Worm (Caenorhabditis elegans): ENCODE results near the gene lin-23.

DNA sequence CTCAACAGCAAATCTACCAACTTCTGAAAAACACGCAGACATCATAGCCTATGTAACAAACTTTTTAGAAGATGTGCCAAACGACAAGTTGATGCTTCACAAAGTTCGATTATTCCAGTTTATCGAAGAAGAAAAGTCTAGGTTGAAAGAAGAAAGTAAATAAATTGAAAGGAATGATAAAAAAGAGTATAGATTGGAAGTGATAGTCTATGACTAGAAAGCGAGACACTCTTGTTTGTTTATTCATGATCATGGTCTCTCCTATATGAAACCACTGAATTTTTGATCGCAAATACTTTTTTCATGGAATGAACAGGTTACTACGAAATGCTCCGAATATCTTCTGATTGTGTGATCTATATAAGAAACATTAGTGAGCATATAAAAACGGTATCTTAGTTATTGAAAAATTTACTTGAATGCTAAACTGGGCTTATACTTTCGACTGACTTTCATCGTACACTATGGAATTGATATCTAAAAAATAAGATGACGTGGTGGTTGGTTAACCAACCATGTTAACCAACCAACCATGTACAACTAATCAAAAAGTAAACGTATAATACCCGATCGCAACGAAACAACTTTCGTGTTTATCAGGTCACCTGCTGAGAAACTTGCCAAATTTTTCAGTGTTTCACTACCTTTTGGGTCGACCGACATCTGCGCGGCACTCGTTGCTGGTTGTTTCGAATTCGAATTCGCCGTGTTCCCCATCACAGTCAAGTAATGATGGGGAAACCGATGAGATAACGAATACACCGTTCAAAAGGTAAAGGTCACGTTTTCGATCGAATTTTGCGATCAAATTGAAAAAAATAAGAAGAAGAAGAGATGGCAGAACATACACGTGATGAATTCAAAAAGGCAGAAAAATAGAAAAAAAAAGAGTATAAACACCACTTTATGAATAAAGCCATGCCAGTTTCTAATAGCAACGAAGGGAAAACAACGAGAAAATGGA is 25.6 kb upstream of the lin-23 start, which contains the start of gene C32D5.8:
- TF ChIP-seq mdt-29 (GFP tag; IDR thresholded peaks at IDR 0.05) (no peak), fos-1 (tag; optimal IDR thresholded peaks at IDR 0.05) (no peak), nhr-11 (tag; optimal IDR thresholded peaks at IDR 0.05) (no peak), spr-3 (GFP tag; optimal IDR thresholded peaks at IDR 0.05) (no peak)

Data from whole organism, L4 larva.